Worm (Caenorhabditis elegans): ENCODE data around the gene B0238.15.

Gene B0238.15

ce11 chrV:5228513-5228912 is 11.5 kb upstream of the B0238.15 start:
- TF ChIP-seq ceh-22 (tag; optimal IDR thresholded peaks at IDR 0.05) = no peak
- TF ChIP-seq C08G9.2 (tag; optimal IDR thresholded peaks at IDR 0.05) = no peak
- no peak for TF ChIP-seq ceh-45 (GFP tag; IDR thresholded peaks at IDR 0.05)
- no peak for TF ChIP-seq ceh-9 (tag; optimal IDR thresholded peaks at IDR 0.05)

- TF ChIP-seq pax-1 (tag; optimal IDR thresholded peaks at IDR 0.05) = no peak
These were observed 6.2 kb upstream of the B0238.15 start, which contains the start of gene cest-32 for ce11 chrV:5233777-5234176. TSS of gene cest-32 (minus strand) at chrV:5233891.

ce11 chrV:5237116-5237515 is 2.9 kb upstream of the B0238.15 start, which contains the start of gene cest-35.2:
TSS of gene cest-35.2 (minus strand) at chrV:5237216.
- TF ChIP-seq lim-6 (tag; optimal IDR thresholded peaks at IDR 0.05) (no peak), tbx-2 (tag; optimal IDR thresholded peaks at IDR 0.05) (no peak), sdc-2 (tag; optimal IDR thresholded peaks at IDR 0.05) (no peak), Y22D7AL.16 (tag; optimal IDR thresholded peaks at IDR 0.05) (no peak), ceh-18 (tag; optimal IDR thresholded peaks at IDR 0.05) (no peak), K02D7.2 (tag; optimal IDR thresholded peaks at IDR 0.05) (no peak), ceh-6 (GFP tag; optimal IDR thresholded peaks at IDR 0.05) (no peak), ceh-2 (tag; optimal IDR thresholded peaks at IDR 0.05) (no peak), unc-86 (tag; optimal IDR thresholded peaks at IDR 0.05) (no peak), hlh-6 (tag; optimal IDR thresholded peaks at IDR 0.05) (no peak), hlh-8 (tag; optimal IDR thresholded peaks at IDR 0.05) (no peak)

- no peak for TF ChIP-seq gmeb-2 (tag; optimal IDR thresholded peaks at IDR 0.05)
- TF ChIP-seq K09A11.1 (tag; optimal IDR thresholded peaks at IDR 0.05; ENCODE audit: insufficient read depth) = no peak
These were observed 599 bp upstream of the B0238.15 start, which contains the start of gene C52A10.3 for ce11 chrV:5239404-5239803. TSS of gene C52A10.3 (minus strand) at chrV:5239504.

- no peak for TF ChIP-seq unc-3 (GFP tag; conservative IDR thresholded peaks at IDR 0.05)
- TF ChIP-seq unc-3 (tag; optimal IDR thresholded peaks at IDR 0.05) = no peak
- TF ChIP-seq hlh-8 (tag; optimal IDR thresholded peaks at IDR 0.05) = no peak
- TF ChIP-seq pha-2 (tag; optimal IDR thresholded peaks at IDR 0.05) = no peak
- TF ChIP-seq ref-2 (tag; optimal IDR thresholded peaks at IDR 0.05) = no peak
- TF ChIP-seq unc-55 (GFP tag; optimal IDR thresholded peaks at IDR 0.05) = no peak
- TF ChIP-seq pha-4 (tag; optimal IDR thresholded peaks at IDR 0.05) = no peak
- no peak for TF ChIP-seq ceh-14 (tag; optimal IDR thresholded peaks at IDR 0.05)
- TF ChIP-seq ets-4 (tag; optimal IDR thresholded peaks at IDR 0.05) = no peak
- TF ChIP-seq fkh-6 (tag; optimal IDR thresholded peaks at IDR 0.05) = no peak
- no peak for TF ChIP-seq pqm-1 (tag; optimal IDR thresholded peaks at IDR 0.05)
- no peak for TF ChIP-seq ceh-31 (tag; optimal IDR thresholded peaks at IDR 0.05)
- TF ChIP-seq ceh-19 (GFP tag; optimal IDR thresholded peaks at IDR 0.05) = no peak
- TF ChIP-seq dve-1 (tag; optimal IDR thresholded peaks at IDR 0.05) = no peak
These were observed 3.0 kb downstream of the B0238.15 start, which contains the start of gene cest-35.1 for ce11 chrV:5243036-5243435. TSS of gene cest-35.1 (minus strand) at chrV:5243136.

ce11 chrV:5252016-5252415 is 12.0 kb downstream of the B0238.15 start, which contains the start of gene srt-68:
TSS of gene srt-68 (minus strand) at chrV:5252116.
- TF ChIP-seq lin-11 (tag; optimal IDR thresholded peaks at IDR 0.05) = no peak
- TF ChIP-seq fax-1 (tag; optimal IDR thresholded peaks at IDR 0.05) = no peak
- TF ChIP-seq hlh-15 (tag; optimal IDR thresholded peaks at IDR 0.05) = no peak
- no peak for TF ChIP-seq dve-1 (tag; optimal IDR thresholded peaks at IDR 0.05)
- TF ChIP-seq gmeb-2 (tag; optimal IDR thresholded peaks at IDR 0.05) = no peak
- TF ChIP-seq fkh-10 (GFP tag; optimal IDR thresholded peaks at IDR 0.05) = no peak
- no peak for TF ChIP-seq zip-5 (tag; optimal IDR thresholded peaks at IDR 0.05)
- TF ChIP-seq unc-55 (GFP tag; optimal IDR thresholded peaks at IDR 0.05) = no peak
